Worm (Caenorhabditis elegans): Measurements from ENCODE around the gene cah-2.
"Not testable (repeated sequence)": the region's sequence is repeated elsewhere in the genome, so short reads cannot be mapped to it uniquely, and the experiment has no call there.

The cah-2 gene

DNA sequence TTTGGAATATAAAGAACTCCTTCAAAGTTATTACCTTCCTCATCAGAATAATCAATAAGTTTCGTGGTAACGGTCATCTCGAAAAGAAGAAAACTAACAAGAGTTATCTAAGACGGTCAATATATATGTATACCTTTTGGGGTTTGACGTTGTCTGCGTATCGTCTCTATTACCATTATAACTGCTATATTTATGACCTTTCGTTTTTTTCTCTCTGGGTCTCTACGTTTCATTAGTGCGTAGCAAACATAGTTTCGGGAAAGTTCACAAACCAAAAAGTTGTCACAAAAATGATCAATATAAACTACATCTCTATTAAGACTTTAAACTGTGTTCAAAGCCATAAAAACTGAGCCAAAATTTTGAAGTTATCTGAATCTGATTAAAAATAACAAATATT, 25.7 kb downstream of the cah-2 start, which contains the start of gene D1022.4 (continued):
- TF ChIP-seq C34B4.2 (tag; optimal IDR thresholded peaks at IDR 0.05) (no peak), nhr-76 (tag; optimal IDR thresholded peaks at IDR 0.05) (no peak), aly-2 (tag; optimal IDR thresholded peaks at IDR 0.05) (no peak), unc-62 (GFP tag; optimal IDR thresholded peaks at IDR 0.05) (no peak), sox-4 (tag; optimal IDR thresholded peaks at IDR 0.05) (no peak), lir-3 (tag; optimal IDR thresholded peaks at IDR 0.05; ENCODE audit: poor library complexity) (no peak), pax-3 (tag; optimal IDR thresholded peaks at IDR 0.05) (no peak), nhr-11 (tag; optimal IDR thresholded peaks at IDR 0.05) (no peak), elt-3 (tag; optimal IDR thresholded peaks at IDR 0.05) (peak in 2 of 6 experiments; percentile 10 to 13), lsy-2 (tag; optimal IDR thresholded peaks at IDR 0.05) (peak in 1 of 2 experiments; percentile 20), lin-39 (tag; optimal IDR thresholded peaks at IDR 0.05) (no peak), nhr-20 (tag; optimal IDR thresholded peaks at IDR 0.05) (peak; percentile 33), tlp-1 (tag; optimal IDR thresholded peaks at IDR 0.05) (no peak), nhr-84 (tag; optimal IDR thresholded peaks at IDR 0.05) (no peak), lin-13 (GFP tag; optimal IDR thresholded peaks at IDR 0.05) (no peak), isw-1 (GFP tag; IDR thresholded peaks at IDR 0.05) (no peak), unc-130 (tag; optimal IDR thresholded peaks at IDR 0.05) (no peak), sptf-1 (tag; optimal IDR thresholded peaks at IDR 0.05) (no peak), grh-1 (GFP tag; IDR thresholded peaks at IDR 0.05) (no peak), hpl-2 (GFP tag; optimal IDR thresholded peaks at IDR 0.05) (no peak), hlh-4 (tag; optimal IDR thresholded peaks at IDR 0.05) (no peak), alr-1 (tag; optimal IDR thresholded peaks at IDR 0.05; ENCODE audit: borderline replicate concordance) (no peak), unc-30 (tag; optimal IDR thresholded peaks at IDR 0.05) (no peak), nhr-85 (tag) (peak; percentile 60), ces-1 (GFP tag; optimal IDR thresholded peaks at IDR 0.05) (no peak), egl-27 (tag; optimal IDR thresholded peaks at IDR 0.05) (no peak), zip-4 (GFP tag; optimal IDR thresholded peaks at IDR 0.05) (no peak), fos-1 (tag; optimal IDR thresholded peaks at IDR 0.05) (no peak), dpl-1 (GFP tag; optimal IDR thresholded peaks at IDR 0.05) (no peak), irx-1 (tag; optimal IDR thresholded peaks at IDR 0.05) (no peak), ztf-4 (tag; optimal IDR thresholded peaks at IDR 0.05) (no peak)

DNA sequence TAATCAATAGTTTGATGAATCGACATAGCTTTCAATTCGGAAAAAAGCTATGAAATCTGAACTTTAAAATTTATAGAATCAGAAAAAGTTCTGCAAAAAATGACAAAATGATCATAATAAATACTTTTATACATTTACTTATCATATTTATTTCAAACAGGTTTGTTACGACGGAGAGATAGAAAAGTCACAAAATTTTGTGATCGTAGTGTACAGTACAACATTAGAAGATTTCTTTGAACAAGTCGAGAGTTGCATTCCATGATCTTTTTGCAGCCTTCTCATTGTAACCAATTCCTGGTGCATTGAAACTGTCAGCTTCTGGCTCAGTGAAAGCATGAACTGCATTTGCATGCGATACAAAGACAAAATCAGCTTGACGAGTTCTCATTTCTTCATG, 26.7 kb downstream of the cah-2 start, which contains the start of gene D1022.3:
D1022.3 (minus strand) TSS at position 101 of the 400 bp plus-strand sequence.
- TF ChIP-seq egl-13 (tag; optimal IDR thresholded peaks at IDR 0.05) (no peak), rnt-1 (tag; optimal IDR thresholded peaks at IDR 0.05) (no peak), irx-1 (tag; optimal IDR thresholded peaks at IDR 0.05) (no peak), ces-1 (GFP tag; optimal IDR thresholded peaks at IDR 0.05) (no peak), nhr-85 (tag) (no peak), lin-14 (GFP tag; optimal IDR thresholded peaks at IDR 0.05) (no peak)

DNA sequence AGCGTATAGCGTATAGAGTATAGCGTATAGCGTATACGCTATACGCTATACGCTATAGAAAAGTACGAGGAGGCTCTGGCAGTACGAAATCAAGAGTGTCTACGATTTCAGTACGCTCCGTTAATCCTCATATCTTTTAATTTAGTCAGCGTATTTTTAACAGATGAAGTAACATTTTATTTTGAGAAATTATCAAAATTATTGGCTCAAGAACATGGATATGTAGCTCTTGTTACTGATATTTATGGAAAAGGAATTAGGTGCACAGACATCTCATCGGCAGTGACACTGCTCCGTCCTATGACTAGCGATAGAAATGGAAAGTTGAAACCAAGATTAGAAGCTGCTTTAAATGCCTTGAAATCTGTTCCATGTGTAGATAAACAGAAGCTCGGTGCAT, 48.0 kb downstream of the cah-2 start, which contains the start of gene K02A2.1:
K02A2.1 (plus strand) TSS at position 301 of the 400 bp plus-strand sequence.
- TF ChIP-seq mdl-1, nhr-77, elt-3 (tag; optimal IDR thresholded peaks at IDR 0.05): not testable (repeated sequence)

DNA sequence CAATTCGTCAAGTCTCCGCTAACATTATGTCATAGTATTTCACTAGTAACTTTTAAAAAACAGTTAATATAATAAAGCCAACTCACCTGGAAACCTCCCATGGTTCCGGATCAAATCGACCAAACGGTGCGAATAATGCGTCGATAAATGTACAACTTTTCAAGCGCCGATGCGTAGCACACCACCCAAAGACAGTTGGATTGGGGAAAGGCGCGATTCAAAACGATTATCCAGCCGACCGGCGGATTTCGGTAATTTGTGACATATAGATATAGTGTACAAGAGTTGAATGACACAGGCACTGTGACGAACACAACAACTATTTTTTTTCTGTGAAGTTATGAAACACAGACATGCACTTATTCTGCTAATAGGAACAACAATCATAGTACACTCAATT, 48.7 kb downstream of the cah-2 start, which contains the start of gene kcc-3:
kcc-3 (minus strand) TSS at position 101 of the 400 bp plus-strand sequence.
- TF ChIP-seq F16B12.6 (tag; optimal IDR thresholded peaks at IDR 0.05) = no peak
- TF ChIP-seq skn-1 (tag; optimal IDR thresholded peaks at IDR 0.05) = no peak
- no peak for TF ChIP-seq tbx-2 (tag; optimal IDR thresholded peaks at IDR 0.05)
- TF ChIP-seq hlh-4 (tag; optimal IDR thresholded peaks at IDR 0.05) = no peak
- no peak for TF ChIP-seq blmp-1 (tag; optimal IDR thresholded peaks at IDR 0.05)
- TF ChIP-seq hlh-17 (GFP tag; optimal IDR thresholded peaks at IDR 0.05; ENCODE audit: borderline replicate concordance) = no peak
- TF ChIP-seq swsn-7 (tag; optimal IDR thresholded peaks at IDR 0.05) = no peak
- no peak for TF ChIP-seq xbp-1 (tag; optimal IDR thresholded peaks at IDR 0.05)
- TF ChIP-seq unc-30 (tag; optimal IDR thresholded peaks at IDR 0.05) = no peak
- TF ChIP-seq nhr-90 (tag; optimal IDR thresholded peaks at IDR 0.05; ENCODE audit: poor library complexity) = no peak
- TF ChIP-seq rnt-1 (tag; optimal IDR thresholded peaks at IDR 0.05) = no peak
- TF ChIP-seq aly-2 (tag; optimal IDR thresholded peaks at IDR 0.05) = no peak
- no peak for TF ChIP-seq hpl-2 (GFP tag; optimal IDR thresholded peaks at IDR 0.05)
- no peak for TF ChIP-seq ceh-8 (GFP tag; optimal IDR thresholded peaks at IDR 0.05)
- TF ChIP-seq jun-1 (tag; optimal IDR thresholded peaks at IDR 0.05) = no peak
- TF ChIP-seq tlp-1 (tag; optimal IDR thresholded peaks at IDR 0.05) = no peak
- no peak for TF ChIP-seq egl-27 (tag; optimal IDR thresholded peaks at IDR 0.05)
- TF ChIP-seq lin-15B (tag; optimal IDR thresholded peaks at IDR 0.05) = no peak

Data from whole organism, L1 larva.